Fruit fly (Drosophila melanogaster): ENCODE data around the gene CG32262.

Gene CG32262

dm6 chr3L:3760395-3760997 is 49.5 kb downstream of the CG32262 start (continued):
- TF ChIP-seq CG10209 (GFP tag; optimal IDR thresholded peaks at IDR 0.05): peak; percentile 3
- no peak for TF ChIP-seq corto (GFP tag; optimal IDR thresholded peaks at IDR 0.05)
- TF ChIP-seq Dip2 (GFP tag; IDR thresholded peaks at IDR 0.05): no peak
- TF ChIP-seq chm (GFP tag; IDR thresholded peaks at IDR 0.05): no peak
- TF ChIP-seq sob (GFP tag; IDR thresholded peaks at IDR 0.05): peak; percentile 50; the same call in 1 of the 2 replicates
- TF ChIP-seq tna (GFP tag; IDR thresholded peaks at IDR 0.05; ENCODE audit: partially characterized antibody): no peak
- TF ChIP-seq Nf-YA (GFP tag; IDR thresholded peaks at IDR 0.05): no peak
- no peak for TF ChIP-seq CG10274 (GFP tag; optimal IDR thresholded peaks at IDR 0.05)
- no peak for TF ChIP-seq CG18476 (GFP tag; optimal IDR thresholded peaks at IDR 0.05)
- TF ChIP-seq CG10366 (GFP tag; IDR thresholded peaks at IDR 0.05): no peak; the same call in 1 of the 2 replicates
- no peak for TF ChIP-seq CG30403 (GFP tag; optimal IDR thresholded peaks at IDR 0.05)
- TF ChIP-seq CG18011 (GFP tag; optimal IDR thresholded peaks at IDR 0.05): no peak
- no peak for TF ChIP-seq NK7.1 (GFP tag; optimal IDR thresholded peaks at IDR 0.05)
- peak; percentile 91 for TF ChIP-seq ftz-f1 (GFP tag; optimal IDR thresholded peaks at IDR 0.05)
- peak; percentile 48; the same call in 1 of the 2 replicates for TF ChIP-seq al (GFP tag; IDR thresholded peaks at IDR 0.05)
- no peak for TF ChIP-seq Side (GFP tag; optimal IDR thresholded peaks at IDR 0.05)
- TF ChIP-seq CTCF (GFP tag; optimal IDR thresholded peaks at IDR 0.05): no peak
- TF ChIP-seq Fer1 (GFP tag; optimal IDR thresholded peaks at IDR 0.05): peak; percentile 21
- no peak for TF ChIP-seq CG12104 (GFP tag; optimal IDR thresholded peaks at IDR 0.05)
- TF ChIP-seq mld (GFP tag; IDR thresholded peaks at IDR 0.05; ENCODE audit: partially characterized antibody): no peak
- no peak for TF ChIP-seq CG8765 (GFP tag; IDR thresholded peaks at IDR 0.05)
- no peak for TF ChIP-seq Dll (GFP tag; IDR thresholded peaks at IDR 0.05; ENCODE audit: partially characterized antibody)
- no peak for TF ChIP-seq CG3407 (GFP tag; optimal IDR thresholded peaks at IDR 0.05)
- TF ChIP-seq Six4 (GFP tag; optimal IDR thresholded peaks at IDR 0.05): no peak
- 0 out of 2 replicates have a peak, but pooled peaks have one; percentile 4 for TF ChIP-seq ap (GFP tag; IDR thresholded peaks at IDR 0.05)
- peak; percentile 38 for TF ChIP-seq pho (GFP tag; optimal IDR thresholded peaks at IDR 0.05)
- no peak for TF ChIP-seq CG33213 (GFP tag; optimal IDR thresholded peaks at IDR 0.05)
- no peak for TF ChIP-seq gsb-n (tag; optimal IDR thresholded peaks at IDR 0.05)
- TF ChIP-seq lmd (GFP tag; IDR thresholded peaks at IDR 0.05): peak; percentile 58
- TF ChIP-seq Mrtf (GFP tag; IDR thresholded peaks at IDR 0.05): no peak
- peak; percentile 55 for TF ChIP-seq Meics (GFP tag; optimal IDR thresholded peaks at IDR 0.05)
- TF ChIP-seq pzg (GFP tag; optimal IDR thresholded peaks at IDR 0.05): no peak
- TF ChIP-seq CG18619 (GFP tag; optimal IDR thresholded peaks at IDR 0.05): peak; percentile 20
- TF ChIP-seq Ets65A (GFP tag): no peak
- no peak for TF ChIP-seq CG11696 (GFP tag; IDR thresholded peaks at IDR 0.05)
- TF ChIP-seq Ssrp (tag; optimal IDR thresholded peaks at IDR 0.05): no peak
- TF ChIP-seq lola (GFP tag; optimal IDR thresholded peaks at IDR 0.05): no peak
- TF ChIP-seq CG18599 (GFP tag; optimal IDR thresholded peaks at IDR 0.05): peak; percentile 61
- TF ChIP-seq CG4854 (GFP tag; optimal IDR thresholded peaks at IDR 0.05): no peak
- TF ChIP-seq Stat92E (GFP tag; optimal IDR thresholded peaks at IDR 0.05): no peak
- TF ChIP-seq HLH4C (GFP tag; IDR thresholded peaks at IDR 0.05; ENCODE audit: partially characterized antibody): no peak
- no peak for TF ChIP-seq CG13775 (GFP tag; optimal IDR thresholded peaks at IDR 0.05)
- TF ChIP-seq CG7556 (GFP tag; optimal IDR thresholded peaks at IDR 0.05): peak; percentile 4
- no peak for TF ChIP-seq Atf3 (GFP tag; optimal IDR thresholded peaks at IDR 0.05)
- TF ChIP-seq org-1 (GFP tag; optimal IDR thresholded peaks at IDR 0.05): peak; percentile 29
- no peak for TF ChIP-seq Hr3 (GFP tag; optimal IDR thresholded peaks at IDR 0.05)
- TF ChIP-seq CG7786 (GFP tag; optimal IDR thresholded peaks at IDR 0.05): peak; percentile 10
- TF ChIP-seq PHDP (tag; optimal IDR thresholded peaks at IDR 0.05): peak; percentile 60
- peak; percentile 69 for TF ChIP-seq CG11456 (GFP tag; IDR thresholded peaks at IDR 0.05)
- TF ChIP-seq CG9609 (GFP tag; optimal IDR thresholded peaks at IDR 0.05): no peak
- TF ChIP-seq CG14441 (GFP tag; IDR thresholded peaks at IDR 0.05): no peak
